Worm (Caenorhabditis elegans) whole organism, L3 larva: ENCODE data around the gene K09F6.9.

Experiments
- ama-1 ChIP-seq: fragments of 150-350 bp; optimal IDR thresholded peaks from 2 replicates; lab custom pipeline; 2018
- ceh-9 ChIP-seq: sonication (generic microtip); optimal IDR thresholded peaks from 2 replicates; lab custom pipeline; 2018; ENCODE audit warnings: missing biosample characterization, missing genetic modification characterization
- fkh-10 ChIP-seq: sonication (generic microtip); optimal IDR thresholded peaks from 2 replicates; lab custom pipeline; 2017; ENCODE audit warnings: missing biosample characterization, missing genetic modification reagents, missing genetic modification characterization
- jun-1 ChIP-seq: fragments of 150-350 bp; optimal IDR thresholded peaks from 2 replicates; lab custom pipeline; 2014; ENCODE audit warnings: missing biosample characterization, missing genetic modification reagents, missing genetic modification characterization
- lin-39 ChIP-seq: fragments of 150-350 bp; optimal IDR thresholded peaks from 2 replicates; lab custom pipeline; 2018; ENCODE audit warnings: missing biosample characterization, missing genetic modification reagents, missing genetic modification characterization
- mdl-1 ChIP-seq: fragments of 150-350 bp; optimal IDR thresholded peaks from 2 replicates; lab custom pipeline; 2014; ENCODE audit warnings: missing biosample characterization, missing genetic modification characterization
- mml-1 ChIP-seq: fragments of 150-350 bp; sonication (generic microtip); optimal IDR thresholded peaks from 3 replicates; lab custom pipeline; 2014; ENCODE audit warnings: missing biosample characterization, missing genetic modification characterization
- nhr-76 ChIP-seq: fragments of 150-350 bp; sonication (generic microtip); optimal IDR thresholded peaks from 5 replicates; lab custom pipeline; 2014; ENCODE audit warnings: missing biosample characterization, missing genetic modification characterization
- nhr-77 ChIP-seq: fragments of 150-350 bp; optimal IDR thresholded peaks from 2 replicates; lab custom pipeline; 2014; ENCODE audit warnings: missing biosample characterization, missing genetic modification characterization
- pqm-1 ChIP-seq: fragments of 150-350 bp; optimal IDR thresholded peaks from 2 replicates; lab custom pipeline; 2017; ENCODE audit warnings: missing biosample characterization, missing genetic modification characterization, inconsistent platforms
- tbx-2 ChIP-seq: sonication (generic microtip); optimal IDR thresholded peaks from 2 replicates; lab custom pipeline; 2016; ENCODE audit warnings: mild to moderate bottlenecking, missing genetic modification characterization, missing compliant biosample characterization
- zag-1 ChIP-seq: fragments of 150-350 bp; optimal IDR thresholded peaks from 2 replicates; lab custom pipeline; 2014; ENCODE audit warnings: missing biosample characterization, missing genetic modification characterization
- ztf-11 ChIP-seq: fragments of 150-350 bp; optimal IDR thresholded peaks from 2 replicates; lab custom pipeline; 2014; ENCODE audit warnings: missing biosample characterization, missing genetic modification characterization

DNA sequence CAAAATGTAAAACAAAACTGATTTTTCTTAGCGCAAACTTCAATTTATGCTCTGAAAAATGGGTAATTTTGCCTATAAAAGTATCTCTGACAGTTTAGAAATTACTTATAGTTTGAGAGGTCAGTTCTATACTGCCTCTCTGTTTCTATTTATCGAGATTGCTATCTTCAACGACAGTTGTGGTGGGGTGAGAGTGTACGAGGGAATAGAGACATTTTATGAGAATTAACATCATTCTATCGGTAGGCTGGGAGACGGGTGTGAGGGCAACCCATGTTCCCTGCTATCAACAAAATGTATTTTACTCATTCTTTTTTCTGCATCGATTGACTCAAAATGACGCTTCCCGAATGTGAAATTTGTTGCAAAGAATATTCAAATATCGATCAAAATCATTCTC lies 37.6 kb upstream of the K09F6.9 start, which contains the start of gene ZK1240.3:
- TF ChIP-seq nhr-76 (tag; lab: Kevin White, UChicago) (no peak), mdl-1 (no peak), lin-39 (tag; lab: Kevin White, UChicago) (no peak), zag-1 (tag; lab: Kevin White, UChicago) (no peak), mml-1 (tag; lab: Kevin White, UChicago) (no peak), ama-1 (lab: Kevin White, UChicago) (no peak), ceh-9 (tag; lab: Kevin White, UChicago) (no peak), jun-1 (tag; lab: Kevin White, UChicago) (no peak), pqm-1 (tag; lab: Kevin White, UChicago) (peak; percentile 59), fkh-10 (GFP tag; lab: Kevin White, UChicago) (no peak), ztf-11 (tag; lab: Kevin White, UChicago) (no peak), nhr-77 (tag; lab: Kevin White, UChicago) (no peak), tbx-2 (no peak)
